Fruit fly (Drosophila melanogaster): ENCODE data around the gene Adss.

Gene Adss

DNA sequence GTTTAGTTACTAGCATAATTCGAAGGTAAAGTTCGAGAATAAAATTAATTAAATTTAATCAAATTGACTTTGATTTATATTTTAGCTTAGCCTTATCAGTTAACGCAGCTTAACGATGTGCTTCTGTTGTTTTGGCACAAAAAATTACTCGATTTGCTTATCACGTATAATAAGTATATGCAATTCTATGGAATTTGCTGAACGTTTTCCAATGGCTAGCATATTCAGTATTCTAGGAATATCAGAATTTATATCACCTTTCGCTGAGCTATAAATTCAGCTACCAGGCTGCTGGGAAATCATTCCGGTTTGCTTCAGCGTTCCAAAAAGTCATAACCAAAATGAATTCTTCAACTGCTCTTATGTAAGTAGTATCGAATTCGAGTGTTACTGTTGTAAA lies 40.4 kb upstream of the Adss start, which contains the start of gene TotA:
Gene TotA (plus strand): TSS at position 301 of the 400 bp plus-strand sequence.
- TF ChIP-seq tai (GFP tag; optimal IDR thresholded peaks at IDR 0.05), result no peak
- no peak for TF ChIP-seq Rel (GFP tag; optimal IDR thresholded peaks at IDR 0.05)
- no peak for TF ChIP-seq Rel (tag; optimal IDR thresholded peaks at IDR 0.05)
- no peak for TF ChIP-seq ey (GFP tag; optimal IDR thresholded peaks at IDR 0.05)

- TF ChIP-seq rgr (GFP tag; optimal IDR thresholded peaks at IDR 0.05) (no peak), tai (GFP tag; optimal IDR thresholded peaks at IDR 0.05) (no peak), foxo (GFP tag; optimal IDR thresholded peaks at IDR 0.05) (no peak), Dfd (GFP tag; optimal IDR thresholded peaks at IDR 0.05) (no peak), fru (GFP tag; optimal IDR thresholded peaks at IDR 0.05) (no peak), lola (GFP tag; optimal IDR thresholded peaks at IDR 0.05) (no peak), pan (optimal IDR thresholded peaks at IDR 0.05) (no peak)
These were observed 35.8 kb upstream of the Adss start, which contains the start of gene KaiR1D for dm6 chr3R:20866204-20866603. KaiR1D (minus strand) TSS chr3R:20866231.

DNA sequence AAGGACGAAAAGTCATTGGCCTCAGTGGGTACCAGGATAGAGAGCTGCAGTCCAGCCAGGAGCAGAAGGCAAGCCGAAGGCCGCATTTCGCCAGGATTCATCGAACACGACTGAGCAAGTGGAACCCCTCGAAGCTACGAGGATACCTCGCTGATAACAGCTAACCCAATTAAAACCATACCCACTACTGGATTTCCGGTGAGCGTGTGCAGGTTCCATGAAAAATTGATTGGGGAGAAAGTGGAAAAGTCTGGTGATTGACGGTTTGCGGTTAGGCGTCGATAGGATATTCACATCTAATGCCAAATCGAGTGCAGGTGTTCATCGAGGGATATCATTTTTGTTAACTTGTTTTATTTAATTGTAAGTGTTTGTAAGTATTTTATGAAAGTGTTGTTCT lies 29.5 kb upstream of the Adss start, which contains the start of gene Ir93a:
Gene Ir93a (minus strand): TSS at position 101 of the 400 bp plus-strand sequence.
- TF ChIP-seq psq (GFP tag; optimal IDR thresholded peaks at IDR 0.05) (no peak), HLH106 (tag; optimal IDR thresholded peaks at IDR 0.05) (no peak), Myc (optimal IDR thresholded peaks at IDR 0.05) (no peak), CG32264 (GFP tag; optimal IDR thresholded peaks at IDR 0.05) (no peak), dl (GFP tag; optimal IDR thresholded peaks at IDR 0.05; ENCODE audit: insufficient read depth in 1 of 2, partially characterized antibody in 2 of 2) (no peak), Sp1 (GFP tag; optimal IDR thresholded peaks at IDR 0.05) (no peak), Vsx2 (GFP tag; optimal IDR thresholded peaks at IDR 0.05; ENCODE audit: partially characterized antibody) (no peak), usp (GFP tag; optimal IDR thresholded peaks at IDR 0.05) (no peak), lola (GFP tag; optimal IDR thresholded peaks at IDR 0.05) (no peak), Dif (GFP tag; optimal IDR thresholded peaks at IDR 0.05; ENCODE audit: partially characterized antibody) (no peak), Abd-B (GFP tag; optimal IDR thresholded peaks at IDR 0.05) (no peak), Jra (GFP tag; optimal IDR thresholded peaks at IDR 0.05) (no peak), N (GFP tag; optimal IDR thresholded peaks at IDR 0.05) (no peak)

DNA sequence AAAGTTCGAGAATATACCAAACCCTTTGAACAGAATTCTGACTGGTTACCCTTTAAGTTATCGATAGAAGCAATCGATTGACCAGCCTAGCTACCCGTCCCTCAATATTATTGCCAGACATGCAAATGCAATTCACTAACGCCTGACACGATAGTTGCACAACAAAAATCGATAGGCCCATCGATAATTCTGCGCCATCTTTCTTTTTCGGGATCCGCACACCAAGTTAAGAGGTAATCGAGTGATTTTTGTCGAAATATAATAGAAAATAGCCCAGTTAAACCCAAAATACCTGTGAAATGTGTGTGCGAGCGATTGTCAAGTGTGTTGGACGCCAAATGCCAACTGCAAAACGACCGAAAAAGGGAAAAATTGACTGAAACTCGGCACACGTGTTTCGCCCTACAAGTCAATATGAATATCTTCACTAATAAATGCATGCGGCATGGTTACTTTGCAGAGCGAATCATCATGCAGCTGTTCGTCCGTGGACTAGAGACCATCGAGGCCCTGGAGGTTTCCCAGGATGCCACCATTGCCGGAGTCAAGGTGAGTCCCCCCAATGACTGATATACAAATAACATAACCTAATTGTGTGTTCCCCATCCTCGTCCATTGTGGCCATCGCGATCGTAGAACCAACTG lies 20.1 kb upstream of the Adss start, which contains the start of gene RpS30:
Gene RpS30 (plus strand): TSS at position 122 of the 645 bp plus-strand sequence.
- TF ChIP-seq ey (GFP tag; optimal IDR thresholded peaks at IDR 0.05) (peak; percentile 6), usp (GFP tag; optimal IDR thresholded peaks at IDR 0.05) (no peak), Myc (optimal IDR thresholded peaks at IDR 0.05) (peak; percentile 54), br (GFP tag; optimal IDR thresholded peaks at IDR 0.05) (no peak), h (GFP tag; optimal IDR thresholded peaks at IDR 0.05) (peak; percentile 49), psq (GFP tag; optimal IDR thresholded peaks at IDR 0.05) (peak; percentile 5), CG9705 (GFP tag; optimal IDR thresholded peaks at IDR 0.05) (peak; percentile 24), dmrt93B (GFP tag; optimal IDR thresholded peaks at IDR 0.05) (peak; percentile 2), Hr83 (GFP tag; optimal IDR thresholded peaks at IDR 0.05; ENCODE audit: poor library complexity, severe bottlenecking) (peak; percentile 79), N (GFP tag; optimal IDR thresholded peaks at IDR 0.05) (no peak), foxo (GFP tag; optimal IDR thresholded peaks at IDR 0.05) (no peak), fru (GFP tag; optimal IDR thresholded peaks at IDR 0.05) (peak; percentile 26), sv (GFP tag; optimal IDR thresholded peaks at IDR 0.05) (no peak), CG32264 (GFP tag; optimal IDR thresholded peaks at IDR 0.05) (no peak), Sp1 (GFP tag; optimal IDR thresholded peaks at IDR 0.05) (no peak), Jra (GFP tag; optimal IDR thresholded peaks at IDR 0.05) (peak; percentile 12), dsf (GFP tag; optimal IDR thresholded peaks at IDR 0.05; ENCODE audit: borderline replicate concordance) (no peak), rgr (GFP tag; optimal IDR thresholded peaks at IDR 0.05) (no peak), Mio (GFP tag; optimal IDR thresholded peaks at IDR 0.05) (no peak), OdsH (GFP tag; optimal IDR thresholded peaks at IDR 0.05) (no peak), Hnf4 (GFP tag; optimal IDR thresholded peaks at IDR 0.05) (peak; percentile 65), pan (optimal IDR thresholded peaks at IDR 0.05) (no peak), brk (GFP tag; optimal IDR thresholded peaks at IDR 0.05) (peak; percentile 56), Abd-B (GFP tag; optimal IDR thresholded peaks at IDR 0.05) (no peak), CrebA (GFP tag; optimal IDR thresholded peaks at IDR 0.05; ENCODE audit: borderline replicate concordance) (peak; percentile 13), HLH106 (tag; optimal IDR thresholded peaks at IDR 0.05) (peak; percentile 40), Rel (GFP tag; optimal IDR thresholded peaks at IDR 0.05) (no peak), Rel (tag; optimal IDR thresholded peaks at IDR 0.05) (peak; percentile 12)

All from whole organism, wandering third instar larva.